Worm (Caenorhabditis elegans) whole organism, L1 larva: ENCODE results near the gene srbc-32.

Source experiments
- C16A3.4 ChIP-seq: fragments of 150-350 bp; optimal IDR thresholded peaks from 2 replicates; lab custom pipeline; 2014; ENCODE audit warnings: missing biosample characterization, missing genetic modification characterization
- C34B4.2 ChIP-seq: sonication (generic microtip); optimal IDR thresholded peaks from 2 replicates; lab custom pipeline; 2017; ENCODE audit warnings: mild to moderate bottlenecking, missing genetic modification characterization, missing compliant biosample characterization
- F16B12.6 ChIP-seq: fragments of 150-350 bp; optimal IDR thresholded peaks from 2 replicates; lab custom pipeline; 2014; ENCODE audit warnings: missing biosample characterization, missing genetic modification characterization
- alr-1 ChIP-seq: fragments of 200-800 bp; sonication (Bioruptor generic); optimal IDR thresholded peaks from 2 replicates; lab custom pipeline; 2018; ENCODE audit warnings: borderline replicate concordance, mild to moderate bottlenecking, missing genetic modification characterization, missing compliant biosample characterization
- blmp-1 ChIP-seq: fragments of 150-350 bp; optimal IDR thresholded peaks from 2 replicates; lab custom pipeline; 2014; ENCODE audit warnings: missing biosample characterization, missing genetic modification characterization
- ceh-8 ChIP-seq: fragments of 200-800 bp; sonication (Bioruptor generic); optimal IDR thresholded peaks from 2 replicates; lab custom pipeline; 2018; ENCODE audit warnings: mild to moderate bottlenecking, missing genetic modification characterization, moderate library complexity, missing compliant biosample characterization
- ceh-82 ChIP-seq, 3 experiments: fragments of 150-350 bp in 1 of 3; sonication (generic microtip) in 2 of 3; optimal IDR thresholded peaks; 2 replicates each; lab custom pipeline; 2014 to 2017; ENCODE audit warnings: missing biosample characterization in 3 of 3, missing genetic modification characterization in 3 of 3
- ces-1 ChIP-seq: fragments of 150-350 bp; optimal IDR thresholded peaks from 2 replicates; lab custom pipeline; 2014; ENCODE audit warnings: missing biosample characterization, missing genetic modification reagents, missing genetic modification characterization
- dpl-1 ChIP-seq, 3 experiments: fragments of 150-350 bp in 2 of 3; sonication (generic microtip) in 1 of 3; optimal IDR thresholded peaks; 2 replicates each; lab custom pipeline; 2014 to 2017; ENCODE audit warnings: missing biosample characterization in 3 of 3, missing genetic modification characterization in 3 of 3, missing genetic modification reagents in 3 of 3
- efl-1 ChIP-seq, 4 experiments: fragments of 150-350 bp; optimal IDR thresholded peaks in 3 of 4; peaks in 1 of 4; 1 replicate in 1 of 4; 2 replicates in 3 of 4; lab custom pipeline; 2014; ENCODE audit warnings: missing biosample characterization in 2 of 4, missing genetic modification characterization in 2 of 4, missing genetic modification reagents in 2 of 4
- egl-13 ChIP-seq: sonication (generic microtip); optimal IDR thresholded peaks from 2 replicates; lab custom pipeline; 2016; ENCODE audit warnings: missing genotype, missing genetic modification reagents, missing genetic modification characterization, missing compliant biosample characterization
- elt-2 ChIP-seq: sonication (generic microtip); optimal IDR thresholded peaks from 2 replicates; lab custom pipeline; 2016; ENCODE audit warnings: missing genetic modification characterization, mild to moderate bottlenecking, inconsistent platforms, missing compliant biosample characterization, missing genetic modification reagents
- elt-3 ChIP-seq, 6 experiments: fragments of 150-350 bp in 1 of 6; sonication (generic microtip); optimal IDR thresholded peaks; 2 replicates each; lab custom pipeline; 2017 to 2018; ENCODE audit warnings: missing biosample characterization in 6 of 6, missing genetic modification characterization in 6 of 6, inconsistent platforms in 1 of 6
- fkh-4 ChIP-seq: sonication (generic microtip); optimal IDR thresholded peaks from 2 replicates; lab custom pipeline; 2016; ENCODE audit warnings: missing compliant biosample characterization, missing genetic modification characterization, borderline replicate concordance
- irx-1 ChIP-seq: sonication (generic microtip); optimal IDR thresholded peaks from 2 replicates; lab custom pipeline; 2016; ENCODE audit warnings: missing genetic modification characterization, missing compliant biosample characterization
- isw-1 ChIP-seq: fragments of 200-800 bp; sonication (Bioruptor generic); IDR thresholded peaks from 2 replicates; pipeline ENCODE4 v1.3.6; 2022; ENCODE audit warnings: missing genetic modification characterization, missing compliant biosample characterization
- lin-35 ChIP-seq, 2 experiments: fragments of 150-350 bp; optimal IDR thresholded peaks; 2 replicates each; lab custom pipeline; 2014; ENCODE audit warnings: missing biosample characterization in 2 of 2, missing genetic modification characterization in 2 of 2, missing genetic modification reagents in 2 of 2
- mab-9 ChIP-seq: fragments of 200-800 bp; sonication (Bioruptor generic); IDR thresholded peaks from 2 replicates; pipeline ENCODE4 v1.3.6; 2022; ENCODE audit warnings: missing genetic modification reagents, missing genetic modification characterization, missing compliant biosample characterization
- mdl-1 ChIP-seq, 2 experiments: fragments of 150-350 bp; optimal IDR thresholded peaks; 2 replicates each; lab custom pipeline; 2014 to 2017; ENCODE audit warnings: missing biosample characterization in 2 of 2, missing genetic modification characterization in 2 of 2, inconsistent platforms in 1 of 2
- mef-2 ChIP-seq: fragments of 150-350 bp; optimal IDR thresholded peaks from 2 replicates; lab custom pipeline; 2014; ENCODE audit warnings: missing biosample characterization, missing genetic modification characterization
- nhr-19 ChIP-seq: fragments of 200-800 bp; sonication (Bioruptor generic); conservative IDR thresholded peaks from 2 replicates; pipeline ENCODE4 v1.3.6; 2022; ENCODE audit warnings: missing genetic modification characterization, missing compliant biosample characterization
- nhr-20 ChIP-seq: sonication (generic microtip); optimal IDR thresholded peaks from 2 replicates; lab custom pipeline; 2016; ENCODE audit warnings: mild to moderate bottlenecking, missing genetic modification characterization, missing compliant biosample characterization
- nhr-237 ChIP-seq: fragments of 150-350 bp; optimal IDR thresholded peaks from 2 replicates; lab custom pipeline; 2014; ENCODE audit warnings: missing biosample characterization, missing genetic modification characterization
- nhr-77 ChIP-seq: fragments of 150-350 bp; optimal IDR thresholded peaks from 2 replicates; lab custom pipeline; 2014; ENCODE audit warnings: missing biosample characterization, missing genetic modification characterization
- nhr-85 ChIP-seq: sonication (generic microtip); peaks from one replicate; lab custom pipeline; 2016; ENCODE audit warnings: missing genetic modification characterization, inconsistent platforms, missing compliant biosample characterization
- nhr-90 ChIP-seq: sonication (generic microtip); optimal IDR thresholded peaks from 2 replicates; lab custom pipeline; 2016; ENCODE audit warnings: mild to moderate bottlenecking, missing genetic modification characterization, missing compliant biosample characterization; ENCODE audit not compliant: poor library complexity
- pax-3 ChIP-seq: fragments of 200-800 bp; sonication (Bioruptor generic); optimal IDR thresholded peaks from 2 replicates; lab custom pipeline; 2018; ENCODE audit warnings: mild to moderate bottlenecking, missing genetic modification characterization, moderate library complexity, missing compliant biosample characterization
- pqm-1 ChIP-seq: sonication (generic microtip); optimal IDR thresholded peaks from 3 replicates; lab custom pipeline; 2017; ENCODE audit warnings: missing biosample characterization, missing genetic modification characterization
- skn-1 ChIP-seq: fragments of 150-350 bp; optimal IDR thresholded peaks from 2 replicates; lab custom pipeline; 2014; ENCODE audit warnings: missing biosample characterization, missing genetic modification characterization
- snu-23 ChIP-seq: sonication (generic microtip); optimal IDR thresholded peaks from 2 replicates; lab custom pipeline; 2016; ENCODE audit warnings: missing genetic modification characterization, missing compliant biosample characterization
- sox-4 ChIP-seq: sonication (generic microtip); optimal IDR thresholded peaks from 2 replicates; lab custom pipeline; 2016; ENCODE audit warnings: missing genetic modification characterization, missing compliant biosample characterization
- tlp-1 ChIP-seq: fragments of 150-350 bp; optimal IDR thresholded peaks from 2 replicates; lab custom pipeline; 2014; ENCODE audit warnings: missing biosample characterization, missing genetic modification characterization
- unc-30 ChIP-seq: sonication (generic microtip); optimal IDR thresholded peaks from 2 replicates; lab custom pipeline; 2017; ENCODE audit warnings: missing biosample characterization, missing genetic modification characterization
- unc-62 ChIP-seq: fragments of 150-350 bp; optimal IDR thresholded peaks from 2 replicates; lab custom pipeline; 2014; ENCODE audit warnings: missing biosample characterization, missing genetic modification reagents, missing genetic modification characterization
- unc-86 ChIP-seq: sonication (generic microtip); optimal IDR thresholded peaks from 2 replicates; lab custom pipeline; 2016; ENCODE audit warnings: missing genetic modification characterization, missing compliant biosample characterization
- unc-98 ChIP-seq: fragments of 200-800 bp; sonication (Bioruptor generic); IDR thresholded peaks from 2 replicates; pipeline ENCODE4 v1.3.6; 2022; ENCODE audit warnings: missing genetic modification characterization, missing compliant biosample characterization
- vab-15 ChIP-seq: sonication (generic microtip); optimal IDR thresholded peaks from 2 replicates; lab custom pipeline; 2017; ENCODE audit warnings: missing genotype, mild to moderate bottlenecking, missing genetic modification characterization, missing compliant biosample characterization
- xbp-1 ChIP-seq: sonication (generic microtip); optimal IDR thresholded peaks from 2 replicates; lab custom pipeline; 2016; ENCODE audit warnings: missing genetic modification characterization, missing compliant biosample characterization
- zip-4 ChIP-seq: fragments of 200-800 bp; sonication (Bioruptor generic); optimal IDR thresholded peaks from 2 replicates; lab custom pipeline; 2018; ENCODE audit warnings: mild to moderate bottlenecking, missing genetic modification characterization, moderate library complexity, missing compliant biosample characterization
- ztf-11 ChIP-seq, 2 experiments: sonication (generic microtip); optimal IDR thresholded peaks; 2 replicates each; lab custom pipeline; 2016 to 2017; ENCODE audit warnings: missing genetic modification characterization in 2 of 2, missing biosample characterization in 1 of 2, missing compliant biosample characterization in 1 of 2

srbc-32 gene

ce11 chrV:3470782-3471181, 16.0 kb downstream of the srbc-32 start, which contains the start of gene srbc-29:
TSS of gene srbc-29 (minus strand) at chrV:3470882.
- TF ChIP-seq dpl-1 (GFP tag; optimal IDR thresholded peaks at IDR 0.05; lab: Kevin White, UChicago) (no peak), unc-62 (GFP tag; lab: Kevin White, UChicago) (no peak), xbp-1 (tag; lab: Kevin White, UChicago) (no peak), C34B4.2 (tag; lab: Kevin White, UChicago) (no peak), unc-98 (GFP tag; lab: Robert Waterston, UW) (no peak), elt-2 (tag; lab: Kevin White, UChicago) (no peak), tlp-1 (tag; lab: Kevin White, UChicago) (no peak), nhr-19 (GFP tag; lab: Robert Waterston, UW) (no peak), pqm-1 (tag; lab: Kevin White, UChicago) (no peak), F16B12.6 (no peak), sox-4 (tag; lab: Kevin White, UChicago) (no peak), ceh-8 (GFP tag; lab: Kevin White, UChicago) (no peak), C16A3.4 (no peak)

ce11 chrV:3468436-3468835, 18.3 kb downstream of the srbc-32 start, which contains the start of gene gst-33:
TSS of gene gst-33 (minus strand) at chrV:3468562.
- TF ChIP-seq unc-30 = no peak
- no peak for TF ChIP-seq egl-13
- peak; percentile 69 for TF ChIP-seq nhr-20 (tag; lab: Kevin White, UChicago)
- TF ChIP-seq zip-4 (GFP tag; lab: Kevin White, UChicago) = no peak
- peak; percentile 69 for TF ChIP-seq elt-2 (tag; lab: Kevin White, UChicago)
- peak; percentile 40 for TF ChIP-seq nhr-90 (tag; lab: Kevin White, UChicago)
- no peak for TF ChIP-seq fkh-4 (tag; lab: Kevin White, UChicago)
- peak; percentile 51 for TF ChIP-seq snu-23 (GFP tag; lab: Kevin White, UChicago)
- TF ChIP-seq C34B4.2 (tag; lab: Kevin White, UChicago) = no peak
- peak in 1 of 2 experiments; percentile 28 for TF ChIP-seq mdl-1 (tag; optimal IDR thresholded peaks at IDR 0.05; lab: Kevin White, UChicago)
- peak; percentile 20 to 33 for TF ChIP-seq efl-1 (optimal IDR thresholded peaks at IDR 0.05; lab: Kevin White, UChicago)
- TF ChIP-seq efl-1 (GFP tag; optimal IDR thresholded peaks at IDR 0.05 in 1 of 2; lab: Kevin White, UChicago) = peak in 1 of 2 experiments; percentile 85
- TF ChIP-seq nhr-237 (tag; lab: Kevin White, UChicago) = no peak
- no peak for TF ChIP-seq mab-9 (GFP tag; lab: Robert Waterston, UW)
- TF ChIP-seq lin-35 (GFP tag; optimal IDR thresholded peaks at IDR 0.05; lab: Kevin White, UChicago) = peak in 1 of 2 experiments; percentile 44
- no peak for TF ChIP-seq skn-1 (tag; lab: Kevin White, UChicago)
- TF ChIP-seq nhr-77 = peak; percentile 16
- TF ChIP-seq nhr-85 (tag; lab: Kevin White, UChicago) = peak; percentile 80
- TF ChIP-seq blmp-1 (tag; lab: Kevin White, UChicago) = peak; percentile 92
- peak in 1 of 6 experiments; percentile 26 for TF ChIP-seq elt-3 (tag; optimal IDR thresholded peaks at IDR 0.05; lab: Kevin White, UChicago)
- no peak for TF ChIP-seq vab-15 (tag; lab: Kevin White, UChicago)
- TF ChIP-seq unc-86 (tag; lab: Kevin White, UChicago) = no peak
- peak in 1 of 3 experiments; percentile 9 for TF ChIP-seq dpl-1 (GFP tag; optimal IDR thresholded peaks at IDR 0.05; lab: Kevin White, UChicago)

ce11 chrV:3464897-3465296, 21.9 kb downstream of the srbc-32 start:
- no peak for TF ChIP-seq isw-1 (GFP tag; lab: Robert Waterston, UW)
- no peak for TF ChIP-seq pax-3 (tag; lab: Kevin White, UChicago)
- TF ChIP-seq nhr-20 (tag; lab: Kevin White, UChicago) = no peak
- TF ChIP-seq unc-30 = no peak
- TF ChIP-seq irx-1 (tag; lab: Kevin White, UChicago) = no peak
- no peak for TF ChIP-seq mef-2
- no peak for TF ChIP-seq ztf-11 (tag; optimal IDR thresholded peaks at IDR 0.05; lab: Kevin White, UChicago)
- TF ChIP-seq ceh-82 (tag; optimal IDR thresholded peaks at IDR 0.05; lab: Kevin White, UChicago) = no peak
- TF ChIP-seq sox-4 (tag; lab: Kevin White, UChicago) = no peak
- no peak for TF ChIP-seq alr-1 (tag; lab: Kevin White, UChicago)
- no peak for TF ChIP-seq ces-1 (GFP tag; lab: Kevin White, UChicago)
- TF ChIP-seq dpl-1 (GFP tag; optimal IDR thresholded peaks at IDR 0.05; lab: Kevin White, UChicago) = no peak
- TF ChIP-seq, all 84 proteins: peak for 0
